Worm (Caenorhabditis elegans) whole organism, L2 larva: ENCODE measurements around the gene che-12.
A peak's percentile ranks its signal among the peaks of the same experiment; 100 is the strongest.

Source experiments
- C34F6.9 ChIP-seq: fragments of 150-350 bp; optimal IDR thresholded peaks from 2 replicates; lab custom pipeline; 2014; ENCODE audit warnings: missing biosample characterization, missing genetic modification characterization
- F13H6.1 ChIP-seq: sonication (generic microtip); optimal IDR thresholded peaks from 2 replicates; lab custom pipeline; 2016; ENCODE audit warnings: missing genetic modification characterization, missing compliant biosample characterization
- Y55F3AM.14 ChIP-seq: fragments of 200-800 bp; sonication (Bioruptor generic); optimal IDR thresholded peaks from 2 replicates; lab custom pipeline; 2018; ENCODE audit warnings: mild to moderate bottlenecking, missing genetic modification characterization, missing compliant biosample characterization
- ZK546.5 ChIP-seq: sonication (generic microtip); optimal IDR thresholded peaks from 2 replicates; lab custom pipeline; 2017; ENCODE audit warnings: missing biosample characterization, missing genetic modification characterization
- alr-1 ChIP-seq: fragments of 150-350 bp; optimal IDR thresholded peaks from 2 replicates; lab custom pipeline; 2014; ENCODE audit warnings: missing biosample characterization, missing genetic modification characterization
- blmp-1 ChIP-seq: sonication (generic microtip); optimal IDR thresholded peaks from 2 replicates; lab custom pipeline; 2017; ENCODE audit warnings: missing genetic modification characterization, mild to moderate bottlenecking, missing compliant biosample characterization, antibody characterized with exemption, moderate library complexity; ENCODE audit not compliant: insufficient read depth
- ceh-82 ChIP-seq: fragments of 150-350 bp; optimal IDR thresholded peaks from 2 replicates; lab custom pipeline; 2014; ENCODE audit warnings: missing biosample characterization, missing genetic modification characterization
- crh-2 ChIP-seq: sonication (generic microtip); optimal IDR thresholded peaks from 2 replicates; lab custom pipeline; 2017; ENCODE audit warnings: missing biosample characterization, missing genetic modification characterization
- dmd-4 ChIP-seq: sonication (generic microtip); optimal IDR thresholded peaks from 2 replicates; lab custom pipeline; 2017; ENCODE audit warnings: missing biosample characterization, missing genetic modification characterization
- egl-27 ChIP-seq: sonication (generic microtip); optimal IDR thresholded peaks from 3 replicates; lab custom pipeline; 2017; ENCODE audit warnings: missing biosample characterization, missing genetic modification reagents, missing genetic modification characterization
- elt-1 ChIP-seq: fragments of 150-350 bp; optimal IDR thresholded peaks from 2 replicates; lab custom pipeline; 2014; ENCODE audit warnings: missing biosample characterization, missing genetic modification characterization
- elt-3 ChIP-seq: sonication (generic microtip); optimal IDR thresholded peaks from 2 replicates; lab custom pipeline; 2017; ENCODE audit warnings: missing biosample characterization, missing genetic modification characterization
- fos-1 ChIP-seq: fragments of 150-350 bp; optimal IDR thresholded peaks from 2 replicates; lab custom pipeline; 2014; ENCODE audit warnings: missing biosample characterization, missing genetic modification characterization
- gmeb-1 ChIP-seq: fragments of 150-350 bp; optimal IDR thresholded peaks from 2 replicates; lab custom pipeline; 2014; ENCODE audit warnings: missing biosample characterization, missing genetic modification characterization
- lin-11 ChIP-seq: fragments of 150-350 bp; sonication (generic microtip); optimal IDR thresholded peaks from 2 replicates; lab custom pipeline; 2014; ENCODE audit warnings: missing biosample characterization, missing genetic modification characterization, inconsistent platforms, mixed read lengths
- lin-13 ChIP-seq: fragments of 150-350 bp; optimal IDR thresholded peaks from 2 replicates; lab custom pipeline; 2014; ENCODE audit warnings: missing biosample characterization, missing genetic modification reagents, missing genetic modification characterization
- lin-39 ChIP-seq: fragments of 150-350 bp; optimal IDR thresholded peaks from 2 replicates; lab custom pipeline; 2014; ENCODE audit warnings: missing biosample characterization, missing genetic modification reagents, missing genetic modification characterization
- lsy-2 ChIP-seq, 2 experiments: fragments of 150-350 bp in 1 of 2; sonication (generic microtip) in 1 of 2; optimal IDR thresholded peaks; 2 replicates each; lab custom pipeline; 2014 to 2017; ENCODE audit warnings: missing biosample characterization in 2 of 2, missing genetic modification characterization in 2 of 2
- mbf-1 ChIP-seq: sonication (generic microtip); optimal IDR thresholded peaks from 2 replicates; lab custom pipeline; 2017; ENCODE audit warnings: missing biosample characterization, missing genetic modification characterization
- nhr-10 ChIP-seq: sonication (generic microtip); optimal IDR thresholded peaks from 2 replicates; lab custom pipeline; 2017; ENCODE audit warnings: missing biosample characterization, missing genetic modification characterization
- nhr-11 ChIP-seq: fragments of 150-350 bp; optimal IDR thresholded peaks from 2 replicates; lab custom pipeline; 2014; ENCODE audit warnings: missing biosample characterization, missing genetic modification characterization
- nhr-129 ChIP-seq: fragments of 150-350 bp; optimal IDR thresholded peaks from 2 replicates; lab custom pipeline; 2014; ENCODE audit warnings: missing biosample characterization, missing genetic modification characterization
- nhr-23 ChIP-seq: fragments of 150-350 bp; optimal IDR thresholded peaks from 2 replicates; lab custom pipeline; 2014; ENCODE audit warnings: missing biosample characterization, missing genetic modification reagents, missing genetic modification characterization
- nhr-25 ChIP-seq: fragments of 150-350 bp; sonication (generic microtip); optimal IDR thresholded peaks from 3 replicates; lab custom pipeline; 2014; ENCODE audit warnings: missing biosample characterization, missing genetic modification characterization
- nhr-6 ChIP-seq: fragments of 150-350 bp; optimal IDR thresholded peaks from 2 replicates; lab custom pipeline; 2014; ENCODE audit warnings: missing biosample characterization, missing genetic modification characterization
- nhr-77 ChIP-seq: fragments of 150-350 bp; optimal IDR thresholded peaks from 2 replicates; lab custom pipeline; 2014; ENCODE audit warnings: missing biosample characterization, missing genetic modification characterization
- skn-1 ChIP-seq: sonication (generic microtip); optimal IDR thresholded peaks from 2 replicates; lab custom pipeline; 2017; ENCODE audit warnings: missing biosample characterization, missing genetic modification characterization
- sma-3 ChIP-seq: sonication (generic microtip); optimal IDR thresholded peaks from 2 replicates; lab custom pipeline; 2016; ENCODE audit warnings: missing genetic modification reagents, missing genetic modification characterization, missing compliant biosample characterization
- sma-9 ChIP-seq, 2 experiments: fragments of 150-350 bp in 1 of 2; sonication (generic microtip) in 1 of 2; optimal IDR thresholded peaks; 2 replicates each; lab custom pipeline; 2014 to 2016; ENCODE audit warnings: missing genetic modification characterization in 2 of 2, mild to moderate bottlenecking in 1 of 2, missing biosample characterization in 1 of 2, missing compliant biosample characterization in 1 of 2, missing genetic modification reagents in 1 of 2, moderate library complexity in 1 of 2
- snpc-4 ChIP-seq: fragments of 150-350 bp; optimal IDR thresholded peaks from 2 replicates; lab custom pipeline; 2014; ENCODE audit warnings: missing biosample characterization, missing genetic modification characterization
- unc-39 ChIP-seq: fragments of 150-350 bp; optimal IDR thresholded peaks from 2 replicates; lab custom pipeline; 2014; ENCODE audit warnings: missing biosample characterization, missing genetic modification characterization
- unc-55 ChIP-seq: fragments of 150-350 bp; sonication (generic microtip); optimal IDR thresholded peaks from 3 replicates; lab custom pipeline; 2014; ENCODE audit warnings: missing biosample characterization, missing genetic modification reagents, missing genetic modification characterization
- unc-62 ChIP-seq: fragments of 150-350 bp; optimal IDR thresholded peaks from 2 replicates; lab custom pipeline; 2014; ENCODE audit warnings: missing biosample characterization, missing genetic modification reagents, missing genetic modification characterization
- zag-1 ChIP-seq: fragments of 150-350 bp; optimal IDR thresholded peaks from 2 replicates; lab custom pipeline; 2014; ENCODE audit warnings: missing biosample characterization, missing genetic modification characterization

che-12 gene

DNA sequence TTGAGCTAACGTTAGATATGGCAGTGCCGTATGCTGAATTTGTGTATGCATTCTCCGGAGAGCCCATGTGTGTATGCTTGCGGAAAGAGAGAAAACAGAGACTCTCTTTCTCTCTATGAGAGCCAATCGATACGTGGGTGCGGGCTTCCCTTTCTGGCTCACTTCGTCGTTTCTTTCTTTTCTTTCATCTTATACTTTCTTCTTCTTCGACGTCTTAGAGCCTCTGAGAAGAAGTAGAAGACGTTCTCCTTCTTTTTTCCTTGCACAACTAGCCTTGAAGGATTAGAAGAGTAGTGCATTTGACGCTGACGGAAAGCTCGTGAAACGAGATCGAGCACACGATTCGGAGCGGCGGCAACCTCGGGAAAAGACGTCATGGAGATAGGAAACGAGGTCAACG lies 33.3 kb downstream of the che-12 start (continued):
- TF ChIP-seq sma-3 (GFP tag; lab: Kevin White, UChicago): no peak
- peak; percentile 73 for TF ChIP-seq nhr-129
- TF ChIP-seq elt-1 (tag; lab: Kevin White, UChicago): no peak
- TF ChIP-seq blmp-1: no peak
- TF ChIP-seq zag-1 (tag; lab: Kevin White, UChicago): peak; percentile 73
- TF ChIP-seq C34F6.9 (tag; lab: Kevin White, UChicago): peak; percentile 78
- TF ChIP-seq unc-62 (GFP tag; lab: Kevin White, UChicago): no peak
- no peak for TF ChIP-seq unc-39 (tag; lab: Kevin White, UChicago)
- no peak for TF ChIP-seq ceh-82 (tag; lab: Kevin White, UChicago)
- peak; percentile 25 for TF ChIP-seq alr-1 (tag; lab: Kevin White, UChicago)

DNA sequence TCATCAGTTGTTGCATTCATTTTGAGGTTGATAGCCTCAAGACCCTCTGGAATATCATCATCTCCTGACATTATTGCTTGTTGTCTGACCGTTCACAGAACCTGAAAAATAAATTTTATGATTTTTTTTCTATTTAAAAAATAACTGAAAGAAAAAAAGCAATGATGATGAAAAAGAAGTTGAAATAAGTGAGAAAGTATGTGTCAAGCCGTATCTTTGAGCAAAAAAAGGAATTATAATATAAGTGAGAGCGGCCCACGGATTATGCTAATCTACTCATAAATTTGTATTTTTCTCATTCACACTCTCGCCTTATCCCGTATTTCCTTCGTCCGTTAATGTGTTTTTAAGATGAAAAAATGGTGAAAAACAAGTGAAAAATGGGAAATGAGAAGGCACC lies 37.0 kb downstream of the che-12 start, which contains the start of gene ric-4:
Gene ric-4, minus strand, starts transcription at position 101 of the 400 bp plus-strand sequence.
- TF ChIP-seq elt-3 (no peak), nhr-77 (tag; lab: Kevin White, UChicago) (no peak), dmd-4 (tag; lab: Kevin White, UChicago) (no peak), sma-9 (GFP tag; optimal IDR thresholded peaks at IDR 0.05; lab: Kevin White, UChicago) (no peak), sma-9 (tag; optimal IDR thresholded peaks at IDR 0.05; lab: Kevin White, UChicago) (no peak), unc-55 (GFP tag; lab: Kevin White, UChicago) (no peak), zag-1 (tag; lab: Kevin White, UChicago) (no peak), blmp-1 (no peak), skn-1 (no peak), unc-39 (tag; lab: Kevin White, UChicago) (no peak), nhr-6 (tag; lab: Kevin White, UChicago) (no peak), elt-1 (tag; lab: Kevin White, UChicago) (no peak), fos-1 (tag; lab: Kevin White, UChicago) (no peak), nhr-11 (tag; lab: Kevin White, UChicago) (no peak), mbf-1 (tag; lab: Kevin White, UChicago) (no peak), lin-39 (no peak), ZK546.5 (no peak), nhr-129 (no peak), Y55F3AM.14 (GFP tag; lab: Kevin White, UChicago) (no peak), snpc-4 (no peak), ceh-82 (tag; lab: Kevin White, UChicago) (no peak)

DNA sequence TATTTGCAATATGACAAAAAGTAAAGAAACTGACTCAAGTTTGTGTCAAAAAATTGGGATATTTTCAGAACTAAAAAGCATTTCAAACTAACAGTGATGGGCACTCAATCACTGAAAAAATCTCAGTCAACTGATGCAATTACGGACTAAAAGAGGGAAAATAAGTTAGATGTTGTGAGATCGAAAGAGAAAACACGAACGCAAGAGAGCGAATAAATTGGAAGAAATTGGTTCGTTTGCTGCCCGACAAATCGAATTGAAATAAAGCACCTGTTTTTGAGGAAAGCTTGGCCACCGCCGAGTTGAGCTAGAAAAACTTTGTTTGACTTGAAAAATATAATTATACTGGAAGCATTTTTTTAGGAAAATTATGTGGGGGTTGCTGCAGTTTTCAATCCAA lies 41.1 kb downstream of the che-12 start:
- TF ChIP-seq gmeb-1 (tag; lab: Kevin White, UChicago) (no peak), nhr-23 (tag; lab: Kevin White, UChicago) (no peak), ZK546.5 (no peak), nhr-11 (tag; lab: Kevin White, UChicago) (no peak), blmp-1 (no peak)

DNA sequence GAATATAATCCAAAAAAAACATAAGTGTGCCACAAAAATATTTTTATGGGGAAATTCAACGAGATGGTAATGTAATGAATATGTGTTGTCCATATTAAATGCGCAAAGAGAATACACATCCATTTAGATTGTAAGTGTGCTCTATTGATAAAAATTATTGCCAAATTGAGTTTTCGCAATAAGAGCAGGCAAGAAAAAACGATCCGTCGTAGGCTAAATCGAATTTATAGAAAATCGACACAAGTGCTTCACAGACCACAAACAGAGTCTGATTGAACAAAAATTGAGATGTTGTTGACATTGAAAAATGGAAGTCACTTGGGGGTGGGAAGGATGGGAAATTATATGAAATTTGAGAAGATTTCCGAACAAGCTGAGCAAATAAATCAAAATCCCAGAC lies 42.2 kb downstream of the che-12 start:
- no peak for TF ChIP-seq nhr-10
- no peak for TF ChIP-seq lsy-2 (tag; optimal IDR thresholded peaks at IDR 0.05; lab: Kevin White, UChicago)
- no peak for TF ChIP-seq nhr-23 (tag; lab: Kevin White, UChicago)

DNA sequence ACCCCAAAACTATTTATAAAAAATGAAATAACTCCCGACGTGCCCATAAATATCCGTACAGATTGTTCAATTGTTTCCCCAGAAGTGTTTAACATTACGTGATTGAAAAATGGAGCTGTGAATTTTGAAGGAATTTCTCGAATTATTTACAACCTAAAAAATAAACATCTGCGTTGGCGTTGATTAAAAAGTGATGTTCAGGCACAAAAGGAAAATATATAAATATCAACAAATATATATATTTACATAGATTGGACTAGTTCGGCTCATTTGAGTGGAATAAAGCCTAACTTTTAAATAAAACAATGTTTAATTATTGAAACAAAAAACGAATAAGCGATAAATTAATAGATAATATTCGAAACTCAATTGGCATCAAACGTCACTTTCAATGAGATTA lies 46.7 kb downstream of the che-12 start, which contains the start of gene sri-18:
Gene sri-18, minus strand, starts transcription at position 101 of the 400 bp plus-strand sequence.
- TF ChIP-seq snpc-4: no peak
- no peak for TF ChIP-seq nhr-6 (tag; lab: Kevin White, UChicago)
- no peak for TF ChIP-seq C34F6.9 (tag; lab: Kevin White, UChicago)
- TF ChIP-seq nhr-11 (tag; lab: Kevin White, UChicago): no peak
- no peak for TF ChIP-seq unc-62 (GFP tag; lab: Kevin White, UChicago)
- TF ChIP-seq elt-1 (tag; lab: Kevin White, UChicago): no peak
- TF ChIP-seq crh-2 (tag; lab: Kevin White, UChicago): no peak

DNA sequence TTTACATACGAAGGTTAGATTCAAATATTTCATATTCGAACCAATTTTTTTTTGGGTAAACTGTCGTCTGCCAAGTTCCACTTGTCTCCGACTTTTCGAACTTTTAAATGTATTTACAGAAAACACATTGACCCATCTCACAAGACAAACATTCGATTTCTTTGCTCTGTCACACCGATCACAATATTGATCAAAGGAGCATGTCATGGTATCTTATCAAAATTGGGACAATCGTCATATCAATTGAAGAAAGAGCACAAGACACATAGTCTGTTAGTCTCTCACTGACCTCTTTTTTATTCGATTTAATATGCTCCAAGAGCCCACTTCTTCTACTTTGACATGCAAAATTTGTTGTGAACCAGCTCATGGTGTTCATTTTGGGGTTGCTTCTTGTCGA lies 51.1 kb downstream of the che-12 start, which contains the start of gene nhr-232:
Gene nhr-232, plus strand, starts transcription at position 121 of the 400 bp plus-strand sequence.
- no peak for TF ChIP-seq crh-2 (tag; lab: Kevin White, UChicago)
- TF ChIP-seq nhr-25: no peak
- TF ChIP-seq egl-27 (tag; lab: Kevin White, UChicago): no peak
- no peak for TF ChIP-seq blmp-1
- no peak for TF ChIP-seq unc-62 (GFP tag; lab: Kevin White, UChicago)
- TF ChIP-seq zag-1 (tag; lab: Kevin White, UChicago): no peak
- no peak for TF ChIP-seq nhr-129
- TF ChIP-seq elt-1 (tag; lab: Kevin White, UChicago): no peak
- no peak for TF ChIP-seq lin-13
- TF ChIP-seq fos-1 (tag; lab: Kevin White, UChicago): peak; percentile 80
- TF ChIP-seq lin-11 (tag; lab: Kevin White, UChicago): no peak
- TF ChIP-seq F13H6.1 (tag; lab: Kevin White, UChicago): peak; percentile 5
- TF ChIP-seq nhr-23 (tag; lab: Kevin White, UChicago): no peak
- peak; percentile 55 for TF ChIP-seq sma-9 (GFP tag; optimal IDR thresholded peaks at IDR 0.05; lab: Kevin White, UChicago)
- TF ChIP-seq sma-9 (tag; optimal IDR thresholded peaks at IDR 0.05; lab: Kevin White, UChicago): no peak
- no peak for TF ChIP-seq nhr-77 (tag; lab: Kevin White, UChicago)
